Fruit fly (Drosophila melanogaster) whole organism, prepupa: ENCODE data around the gene PKD.

ENCODE experiments used
- CG10669 ChIP-seq: fragments of 200-800 bp; sonication (Bioruptor generic); optimal IDR thresholded peaks from 3 replicates; lab custom pipeline; 2018; ENCODE audit warnings: missing biosample characterization, mild to moderate bottlenecking, missing genetic modification characterization, moderate library complexity
- CG15336 ChIP-seq: fragments of 200-800 bp; sonication (Bioruptor generic); IDR thresholded peaks from 2 replicates; pipeline ENCODE4 v1.3.6; 2022; ENCODE audit warnings: missing biosample characterization, missing genetic modification characterization
- CG1621 ChIP-seq: fragments of 200-800 bp; sonication (Bioruptor generic); optimal IDR thresholded peaks from 3 replicates; lab custom pipeline; 2018; ENCODE audit warnings: missing biosample characterization, mild to moderate bottlenecking, missing genetic modification characterization
- CG16779 ChIP-seq: fragments of 200-800 bp; sonication (Bioruptor generic); optimal IDR thresholded peaks from 3 replicates; lab custom pipeline; 2017; ENCODE audit warnings: missing biosample characterization, mild to moderate bottlenecking, missing genetic modification characterization
- CG3032 ChIP-seq: fragments of 200-800 bp; optimal IDR thresholded peaks from 2 replicates; lab custom pipeline; 2019; ENCODE audit warnings: missing biosample characterization, mild to moderate bottlenecking, missing genetic modification characterization, moderate library complexity
- CG34406 ChIP-seq: fragments of 200-800 bp; sonication (Bioruptor generic); optimal IDR thresholded peaks from 3 replicates; lab custom pipeline; 2016; ENCODE audit warnings: missing biosample characterization, missing genetic modification characterization
- CG4318 ChIP-seq: fragments of 200-800 bp; sonication (Bioruptor generic); optimal IDR thresholded peaks from 3 replicates; lab custom pipeline; 2017; ENCODE audit warnings: missing biosample characterization, mild to moderate bottlenecking, missing genetic modification characterization
- CG6163 ChIP-seq: fragments of 200-800 bp; sonication (Bioruptor generic); IDR thresholded peaks from 3 replicates; pipeline ENCODE4 v1.3.6; 2022; ENCODE audit warnings: missing biosample characterization, missing genetic modification characterization
- CG6792 ChIP-seq: fragments of 200-800 bp; sonication (Bioruptor generic); optimal IDR thresholded peaks from 3 replicates; lab custom pipeline; 2016; ENCODE audit warnings: missing biosample characterization, missing genetic modification characterization
- CG7368 ChIP-seq: fragments of 200-800 bp; sonication (Bioruptor generic); optimal IDR thresholded peaks from 3 replicates; lab custom pipeline; 2016; ENCODE audit warnings: missing biosample characterization, missing genetic modification characterization
- CG8319 ChIP-seq: fragments of 200-800 bp; sonication (Bioruptor generic); optimal IDR thresholded peaks from 3 replicates; lab custom pipeline; 2016; ENCODE audit warnings: missing biosample characterization, missing genetic modification characterization
- CG9139 ChIP-seq: fragments of 200-800 bp; sonication (Bioruptor generic); optimal IDR thresholded peaks from 3 replicates; lab custom pipeline; 2017; ENCODE audit warnings: missing biosample characterization, mild to moderate bottlenecking, missing genetic modification characterization
- Eip78C ChIP-seq: fragments of 200-800 bp; sonication (Bioruptor generic); peaks from one replicate; lab custom pipeline; 2016; ENCODE audit warnings: missing biosample characterization, missing genetic modification characterization
- Ets96B ChIP-seq: fragments of 200-800 bp; optimal IDR thresholded peaks from 2 replicates; lab custom pipeline; 2019; ENCODE audit warnings: missing biosample characterization, mild to moderate bottlenecking, missing genetic modification characterization, moderate library complexity
- Gug ChIP-seq: fragments of 200-800 bp; sonication (Bioruptor generic); IDR thresholded peaks from 2 replicates; pipeline ENCODE4 v1.3.6; 2022; ENCODE audit warnings: missing biosample characterization, missing genetic modification characterization
- Hr38 ChIP-seq: sonication (Bioruptor generic); optimal IDR thresholded peaks from 2 replicates; lab custom pipeline; 2016; ENCODE audit warnings: missing biosample characterization, missing genetic modification characterization
- Hr4 ChIP-seq: fragments of 200-800 bp; sonication (Bioruptor generic); optimal IDR thresholded peaks from 3 replicates; lab custom pipeline; 2016; ENCODE audit warnings: missing biosample characterization, missing genetic modification characterization
- Met ChIP-seq: fragments of 200-800 bp; sonication (Bioruptor generic); optimal IDR thresholded peaks from 3 replicates; lab custom pipeline; 2016; ENCODE audit warnings: missing biosample characterization, missing genetic modification characterization
- OdsH ChIP-seq: fragments of 200-800 bp; sonication (Bioruptor generic); optimal IDR thresholded peaks from 3 replicates; lab custom pipeline; 2016; ENCODE audit warnings: missing biosample characterization, missing genetic modification characterization
- achi ChIP-seq: fragments of 200-800 bp; sonication (Bioruptor generic); optimal IDR thresholded peaks from 3 replicates; lab custom pipeline; 2016; ENCODE audit warnings: missing biosample characterization, missing genetic modification characterization
- eg ChIP-seq: fragments of 200-800 bp; sonication (Bioruptor generic); IDR thresholded peaks from 3 replicates; pipeline ENCODE4 v1.3.6; 2022; ENCODE audit warnings: missing biosample characterization, missing genetic modification characterization
- net ChIP-seq: fragments of 200-800 bp; sonication (Bioruptor generic); optimal IDR thresholded peaks from 3 replicates; lab custom pipeline; 2016; ENCODE audit warnings: missing biosample characterization, missing genetic modification characterization
- pdm3 ChIP-seq: fragments of 200-800 bp; sonication (Bioruptor generic); optimal IDR thresholded peaks from 3 replicates; lab custom pipeline; 2016; ENCODE audit warnings: missing biosample characterization, missing genetic modification characterization
- spab ChIP-seq: fragments of 200-800 bp; sonication (Bioruptor generic); optimal IDR thresholded peaks from 2 replicates; lab custom pipeline; 2017; ENCODE audit warnings: missing biosample characterization, mild to moderate bottlenecking, missing genetic modification characterization, missing genetic modification reagents
- vri ChIP-seq: fragments of 200-800 bp; sonication (Bioruptor generic); optimal IDR thresholded peaks from 3 replicates; lab custom pipeline; 2016; ENCODE audit warnings: missing biosample characterization, mild to moderate bottlenecking, missing genetic modification characterization

PKD gene

dm6 chr3R:18265275-18265674 is 48.9 kb downstream of the PKD start:
- TF ChIP-seq achi (GFP tag; lab: Kevin White, UChicago), result no peak

DNA sequence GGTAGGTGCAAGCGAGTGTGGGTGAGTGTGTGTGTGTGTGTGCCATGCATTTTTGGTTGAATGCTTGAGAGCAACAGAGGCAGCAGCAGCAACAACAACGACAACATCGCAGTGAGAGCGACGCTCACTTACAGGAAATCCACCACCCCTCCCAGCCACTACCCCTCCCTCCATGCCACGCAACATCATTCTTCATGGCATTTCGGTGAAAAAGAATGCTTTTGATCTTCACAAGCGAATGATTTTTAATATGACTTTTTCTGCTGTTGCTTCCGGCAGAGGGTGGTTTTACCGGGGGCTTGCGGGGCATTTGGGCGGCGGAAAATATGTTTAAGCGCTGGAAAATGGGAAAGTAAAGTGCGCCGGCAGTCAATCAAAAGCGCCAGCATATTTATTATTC is 52.6 kb downstream of the PKD start:
- TF ChIP-seq Hr38, result no peak
- no peak for TF ChIP-seq CG10669 (GFP tag; lab: Kevin White, UChicago)
- no peak for TF ChIP-seq CG6792 (GFP tag; lab: Kevin White, UChicago)
- no peak for TF ChIP-seq vri (GFP tag; lab: Kevin White, UChicago)
- TF ChIP-seq CG3032, result no peak
- TF ChIP-seq net (GFP tag; lab: Kevin White, UChicago), result no peak
- no peak for TF ChIP-seq Ets96B (tag; lab: Kevin White, UChicago)
- no peak for TF ChIP-seq CG8319 (GFP tag; lab: Kevin White, UChicago)
- no peak for TF ChIP-seq OdsH (GFP tag; lab: Kevin White, UChicago)

- TF ChIP-seq Gug (GFP tag; lab: Robert Waterston, UW) (no peak), CG34406 (GFP tag; lab: Kevin White, UChicago) (no peak), Hr4 (GFP tag; lab: Kevin White, UChicago) (no peak), CG4318 (GFP tag; lab: Kevin White, UChicago) (no peak), achi (GFP tag; lab: Kevin White, UChicago) (no peak), CG8319 (GFP tag; lab: Kevin White, UChicago) (no peak), CG7368 (GFP tag; lab: Kevin White, UChicago) (no peak), CG6163 (no peak), eg (GFP tag; lab: Robert Waterston, UW) (no peak), CG16779 (tag; lab: Kevin White, UChicago) (no peak), net (GFP tag; lab: Kevin White, UChicago) (no peak), pdm3 (no peak), CG9139 (GFP tag; lab: Kevin White, UChicago) (no peak), CG3032 (no peak), Eip78C (GFP tag; lab: Kevin White, UChicago) (no peak), spab (GFP tag; lab: Kevin White, UChicago) (no peak), Met (GFP tag; lab: Kevin White, UChicago) (no peak), CG15336 (GFP tag; lab: Robert Waterston, UW) (no peak)
These were observed 54.2 kb downstream of the PKD start for dm6 chr3R:18260016-18260415.

dm6 chr3R:18255281-18255680 is 58.9 kb downstream of the PKD start, which contains the start of the genes Ada2a, Polr2D, Tgs1 and moi:
Gene Ada2a (minus strand): TSS chr3R:18255487.
Gene Polr2D (minus strand): TSS chr3R:18255487.
Gene Tgs1 (plus strand): TSS chr3R:18255530.
Gene moi (plus strand): TSS chr3R:18255530.
- TF ChIP-seq CG3032 (no peak), CG1621 (tag; lab: Kevin White, UChicago) (peak; percentile 82)
